Fruit fly (Drosophila melanogaster) whole organism, wandering third instar larva: Measurements from ENCODE around the gene CG6664.

ENCODE experiments used
- Abd-B ChIP-seq: fragments of >200 bp; optimal IDR thresholded peaks from 2 replicates; lab custom pipeline; 2017; ENCODE audit warnings: missing biosample characterization, missing genetic modification characterization
- HLH106 ChIP-seq: fragments of 200-800 bp; optimal IDR thresholded peaks from 3 replicates; lab custom pipeline; 2019; ENCODE audit warnings: missing biosample characterization, mild to moderate bottlenecking, missing genetic modification characterization, moderate library complexity
- Hnf4 ChIP-seq: fragments of 200-800 bp; sonication (Bioruptor generic); optimal IDR thresholded peaks from 2 replicates; lab custom pipeline; 2016; ENCODE audit warnings: missing biosample characterization, mild to moderate bottlenecking, missing genetic modification characterization
- Mio ChIP-seq: sonication (Bioruptor generic); optimal IDR thresholded peaks from 2 replicates; lab custom pipeline; 2016; ENCODE audit warnings: missing biosample characterization, missing genetic modification characterization
- Myc ChIP-seq: fragments of >200 bp; optimal IDR thresholded peaks from 2 replicates; lab custom pipeline; 2017
- N ChIP-seq: fragments of >200 bp; optimal IDR thresholded peaks from 2 replicates; lab custom pipeline; 2018; ENCODE audit warnings: missing biosample characterization, missing external identifiers, missing genetic modification characterization
- Vsx2 ChIP-seq: fragments of 200-300, 225-300 bp; sonication (Bioruptor generic); optimal IDR thresholded peaks from 2 replicates; lab custom pipeline; 2018; ENCODE audit warnings: missing biosample characterization, missing genetic modification characterization; ENCODE audit not compliant: partially characterized antibody
- br ChIP-seq: fragments of 200-800 bp; sonication (Bioruptor generic); optimal IDR thresholded peaks from 2 replicates; lab custom pipeline; 2016; ENCODE audit warnings: missing biosample characterization, missing genetic modification characterization
- brk ChIP-seq: fragments of 200-800 bp; sonication (Bioruptor generic); optimal IDR thresholded peaks from 2 replicates; lab custom pipeline; 2016; ENCODE audit warnings: missing biosample characterization, mild to moderate bottlenecking, missing genetic modification characterization
- foxo ChIP-seq, 2 experiments: fragments of 200-800 bp; sonication (Bioruptor generic); optimal IDR thresholded peaks; 2 replicates in 1 of 2; 3 replicates in 1 of 2; lab custom pipeline; 2016 to 2017; ENCODE audit warnings: missing biosample characterization in 2 of 2, missing genetic modification characterization in 2 of 2
- lola ChIP-seq: fragments of >200 bp; optimal IDR thresholded peaks from 2 replicates; lab custom pipeline; 2017; ENCODE audit warnings: missing biosample characterization, missing genetic modification characterization
- psq ChIP-seq: fragments of 200-800 bp; sonication (Bioruptor generic); optimal IDR thresholded peaks from 3 replicates; lab custom pipeline; 2017; ENCODE audit warnings: missing biosample characterization, mild to moderate bottlenecking, missing genetic modification characterization, moderate library complexity
- usp ChIP-seq: fragments of >200 bp; optimal IDR thresholded peaks from 2 replicates; lab custom pipeline; 2017; ENCODE audit warnings: missing biosample characterization, missing genetic modification characterization

dm6 chr3L:17022756-17023155, 6.8 kb upstream of the CG6664 start, which contains the start of gene CG6652:
- TF ChIP-seq brk (GFP tag; lab: Kevin White, UChicago) (no peak), Abd-B (GFP tag; lab: Kevin White, UChicago) (no peak), br (GFP tag; lab: Kevin White, UChicago) (no peak), Vsx2 (GFP tag; lab: Kevin White, UChicago) (no peak), HLH106 (tag; lab: Kevin White, UChicago) (no peak), usp (GFP tag; lab: Kevin White, UChicago) (no peak), psq (GFP tag; lab: Kevin White, UChicago) (no peak), foxo (GFP tag; optimal IDR thresholded peaks at IDR 0.05; lab: Kevin White, UChicago) (no peak), Mio (no peak), Hnf4 (GFP tag; lab: Kevin White, UChicago) (no peak), N (no peak), lola (no peak), Myc (no peak)
